Worm (Caenorhabditis elegans) whole organism, midembryonic: Measurements from ENCODE around the gene tmem-258.
"Not testable (repeated sequence)": the region's sequence is repeated elsewhere in the genome, so short reads cannot be mapped to it uniquely, and the experiment has no call there.

Source experiments
- T22C8.4 ChIP-seq: fragments of 200-800 bp; sonication (Bioruptor generic); IDR thresholded peaks from 2 replicates; pipeline ENCODE4 v1.3.6; 2022; ENCODE audit warnings: missing genetic modification characterization, missing compliant biosample characterization
- cog-1 ChIP-seq: sonication (generic microtip); optimal IDR thresholded peaks from 2 replicates; lab custom pipeline; 2016; ENCODE audit warnings: missing genetic modification characterization, missing compliant biosample characterization
- flt-1 ChIP-seq: fragments of 200-800 bp; sonication (Bioruptor generic); IDR thresholded peaks from 2 replicates; pipeline ENCODE4 v1.3.6; 2022; ENCODE audit warnings: missing genetic modification characterization, missing compliant biosample characterization
- klf-2 ChIP-seq: fragments of 200-800 bp; sonication (Bioruptor generic); conservative IDR thresholded peaks from 2 replicates; pipeline ENCODE4 v1.3.6; 2022; ENCODE audit warnings: missing genetic modification reagents, missing genetic modification characterization, missing compliant biosample characterization
- med-1 ChIP-seq: sonication (generic microtip); optimal IDR thresholded peaks from 2 replicates; lab custom pipeline; 2017; ENCODE audit warnings: missing genetic modification characterization, mild to moderate bottlenecking, missing compliant biosample characterization, antibody characterized with exemption, missing genetic modification reagents; ENCODE audit not compliant: insufficient read depth
- ref-1 ChIP-seq: fragments of 200-800 bp; sonication (Bioruptor generic); conservative IDR thresholded peaks from 2 replicates; pipeline ENCODE4 v1.3.6; 2022; ENCODE audit warnings: missing genetic modification reagents, missing genetic modification characterization, missing compliant biosample characterization
- tab-1 ChIP-seq: fragments of 200-800 bp; sonication (Bioruptor generic); IDR thresholded peaks from 2 replicates; pipeline ENCODE4 v1.3.6; 2022; ENCODE audit warnings: missing genetic modification characterization, missing compliant biosample characterization
- ztf-23 ChIP-seq: fragments of 200-800 bp; sonication (Bioruptor generic); IDR thresholded peaks from 2 replicates; pipeline ENCODE4 v1.3.6; 2022; ENCODE audit warnings: missing genetic modification reagents, missing genetic modification characterization, missing compliant biosample characterization
- ztf-29 ChIP-seq: fragments of 200-800 bp; sonication (Bioruptor generic); IDR thresholded peaks from 2 replicates; pipeline ENCODE4 v1.3.6; 2022; ENCODE audit warnings: missing genetic modification reagents, missing genetic modification characterization, missing compliant biosample characterization

tmem-258 gene

ce11 chrV:7051133-7051765 is 11.7 kb upstream of the tmem-258 start, which contains the start of the genes tofu-2 and spig-1:
TSS of gene tofu-2 (minus strand) at chrV:7051248.
TSS of gene spig-1 (plus strand) at chrV:7051715.
- TF ChIP-seq cog-1 (tag; lab: Kevin White, UChicago) (no peak), T22C8.4 (GFP tag; lab: Robert Waterston, UW) (no peak), tab-1 (GFP tag; lab: Robert Waterston, UW) (no peak), med-1 (no peak), ztf-23 (GFP tag; lab: Robert Waterston, UW) (no peak), ref-1 (GFP tag; lab: Robert Waterston, UW) (no peak), klf-2 (GFP tag; lab: Robert Waterston, UW) (no peak), ztf-29 (GFP tag; lab: Robert Waterston, UW) (no peak), flt-1 (GFP tag; lab: Robert Waterston, UW) (no peak)

- no peak for TF ChIP-seq flt-1 (GFP tag; lab: Robert Waterston, UW)
- TF ChIP-seq med-1 = no peak
- no peak for TF ChIP-seq T22C8.4 (GFP tag; lab: Robert Waterston, UW)
- TF ChIP-seq ref-1 (GFP tag; lab: Robert Waterston, UW) = no peak
- TF ChIP-seq tab-1 (GFP tag; lab: Robert Waterston, UW) = no peak
- TF ChIP-seq klf-2 (GFP tag; lab: Robert Waterston, UW) = no peak
- no peak for TF ChIP-seq cog-1 (tag; lab: Kevin White, UChicago)
- TF ChIP-seq ztf-23 (GFP tag; lab: Robert Waterston, UW) = no peak
- TF ChIP-seq ztf-29 (GFP tag; lab: Robert Waterston, UW) = no peak
These were observed 9.9 kb upstream of the tmem-258 start, which contains the start of gene txt-17 for ce11 chrV:7053100-7053499. TSS of gene txt-17 (minus strand) at chrV:7053200.

- no peak for TF ChIP-seq tab-1 (GFP tag; lab: Robert Waterston, UW)
- TF ChIP-seq ztf-29 (GFP tag; lab: Robert Waterston, UW) = no peak
- TF ChIP-seq T22C8.4 (GFP tag; lab: Robert Waterston, UW) = no peak
- TF ChIP-seq med-1 = no peak
- TF ChIP-seq klf-2 (GFP tag; lab: Robert Waterston, UW) = no peak
- TF ChIP-seq cog-1 (tag; lab: Kevin White, UChicago) = no peak
- no peak for TF ChIP-seq flt-1 (GFP tag; lab: Robert Waterston, UW)
- no peak for TF ChIP-seq ref-1 (GFP tag; lab: Robert Waterston, UW)
- TF ChIP-seq ztf-23 (GFP tag; lab: Robert Waterston, UW) = no peak
These were observed 8.4 kb upstream of the tmem-258 start, which contains the start of gene spig-8 for ce11 chrV:7054598-7054997. TSS of gene spig-8 (plus strand) at chrV:7054898.

- not testable (repeated sequence) for TF ChIP-seq med-1; ztf-23 (GFP tag; lab: Robert Waterston, UW); tab-1 (GFP tag; lab: Robert Waterston, UW)
These were observed 5.2 kb upstream of the tmem-258 start, which contains the start of gene Y57E12AL.2 for ce11 chrV:7057795-7058194. TSS of gene Y57E12AL.2 (plus strand) at chrV:7058095.

ce11 chrV:7059350-7059749 is 3.6 kb upstream of the tmem-258 start, which contains the start of gene mdt-6:
TSS of gene mdt-6 (minus strand) at chrV:7059624.
- TF ChIP-seq ztf-29 (GFP tag; lab: Robert Waterston, UW) (no peak), med-1 (no peak), T22C8.4 (GFP tag; lab: Robert Waterston, UW) (no peak), tab-1 (GFP tag; lab: Robert Waterston, UW) (no peak), cog-1 (tag; lab: Kevin White, UChicago) (no peak), klf-2 (GFP tag; lab: Robert Waterston, UW) (no peak), ref-1 (GFP tag; lab: Robert Waterston, UW) (no peak), flt-1 (GFP tag; lab: Robert Waterston, UW) (no peak), ztf-23 (GFP tag; lab: Robert Waterston, UW) (no peak)

- peak; percentile 43 for TF ChIP-seq cog-1 (tag; lab: Kevin White, UChicago)
- TF ChIP-seq tab-1 (GFP tag; lab: Robert Waterston, UW) = 0 out of 2 replicates have a peak, but pooled peaks have one; percentile 38
- peak; percentile 50; the same call in 1 of the 2 replicates for TF ChIP-seq klf-2 (GFP tag; lab: Robert Waterston, UW)
- peak; percentile 80 for TF ChIP-seq ztf-23 (GFP tag; lab: Robert Waterston, UW)
- TF ChIP-seq med-1 = peak; percentile 56
- peak; percentile 54 for TF ChIP-seq flt-1 (GFP tag; lab: Robert Waterston, UW)
- no peak for TF ChIP-seq ref-1 (GFP tag; lab: Robert Waterston, UW)
- TF ChIP-seq ztf-29 (GFP tag; lab: Robert Waterston, UW) = 0 out of 2 replicates have a peak, but pooled peaks have one; percentile 15
- TF ChIP-seq T22C8.4 (GFP tag; lab: Robert Waterston, UW) = peak; percentile 54
These were observed 2.6 kb upstream of the tmem-258 start, which contains the start of the genes Y57E12AL.6 and Y57E12AL.1 for ce11 chrV:7060396-7060795. TSS of gene Y57E12AL.6 (minus strand) at chrV:7060470. TSS of gene Y57E12AL.1 (plus strand) at chrV:7060530.

ce11 chrV:7065226-7065625 is 2.3 kb downstream of the tmem-258 start, which contains the start of gene Y57E12AR.1:
TSS of gene Y57E12AR.1 (minus strand) at chrV:7065326.
- TF ChIP-seq klf-2 (GFP tag; lab: Robert Waterston, UW) = no peak
- no peak for TF ChIP-seq tab-1 (GFP tag; lab: Robert Waterston, UW)
- no peak for TF ChIP-seq ztf-29 (GFP tag; lab: Robert Waterston, UW)
- no peak for TF ChIP-seq ref-1 (GFP tag; lab: Robert Waterston, UW)
- TF ChIP-seq cog-1 (tag; lab: Kevin White, UChicago) = no peak
- no peak for TF ChIP-seq flt-1 (GFP tag; lab: Robert Waterston, UW)
- no peak for TF ChIP-seq med-1
- TF ChIP-seq ztf-23 (GFP tag; lab: Robert Waterston, UW) = no peak
- TF ChIP-seq T22C8.4 (GFP tag; lab: Robert Waterston, UW) = no peak

ce11 chrV:7068861-7069260 is 5.9 kb downstream of the tmem-258 start:
- TF ChIP-seq flt-1 (GFP tag; lab: Robert Waterston, UW) (no peak), ref-1 (GFP tag; lab: Robert Waterston, UW) (no peak), ztf-23 (GFP tag; lab: Robert Waterston, UW) (no peak), T22C8.4 (GFP tag; lab: Robert Waterston, UW) (no peak)

- TF ChIP-seq cog-1 (tag; lab: Kevin White, UChicago) (no peak), ztf-29 (GFP tag; lab: Robert Waterston, UW) (no peak), ref-1 (GFP tag; lab: Robert Waterston, UW) (no peak), med-1 (no peak), tab-1 (GFP tag; lab: Robert Waterston, UW) (no peak), T22C8.4 (GFP tag; lab: Robert Waterston, UW) (no peak)
These were observed 6.6 kb downstream of the tmem-258 start for ce11 chrV:7069605-7070004.
